Worm (Caenorhabditis elegans) whole organism, midembryonic: ENCODE data around the gene K12H4.3.

Experiments used
- cog-1 ChIP-seq: sonication (generic microtip); optimal IDR thresholded peaks from 2 replicates; lab custom pipeline; 2016; ENCODE audit warnings: missing genetic modification characterization, missing compliant biosample characterization
- flt-1 ChIP-seq: fragments of 200-800 bp; sonication (Bioruptor generic); IDR thresholded peaks from 2 replicates; pipeline ENCODE4 v1.3.6; 2022; ENCODE audit warnings: missing genetic modification characterization, missing compliant biosample characterization
- med-1 ChIP-seq: sonication (generic microtip); optimal IDR thresholded peaks from 2 replicates; lab custom pipeline; 2017; ENCODE audit warnings: missing genetic modification characterization, mild to moderate bottlenecking, missing compliant biosample characterization, antibody characterized with exemption, missing genetic modification reagents; ENCODE audit not compliant: insufficient read depth
- tab-1 ChIP-seq: fragments of 200-800 bp; sonication (Bioruptor generic); IDR thresholded peaks from 2 replicates; pipeline ENCODE4 v1.3.6; 2022; ENCODE audit warnings: missing genetic modification characterization, missing compliant biosample characterization
- ztf-23 ChIP-seq: fragments of 200-800 bp; sonication (Bioruptor generic); IDR thresholded peaks from 2 replicates; pipeline ENCODE4 v1.3.6; 2022; ENCODE audit warnings: missing genetic modification reagents, missing genetic modification characterization, missing compliant biosample characterization

ce11 chrIII:8065101-8065500 lies 19.3 kb downstream of the K12H4.3 start:
- TF ChIP-seq flt-1 (no peak), cog-1 (no peak), med-1 (GFP tag; lab: Kevin White, UChicago) (no peak), ztf-23 (GFP tag; lab: Robert Waterston, UW) (no peak), tab-1 (GFP tag; lab: Robert Waterston, UW) (no peak)
